Fruit fly (Drosophila melanogaster) whole organism, wandering third instar larva: Measurements from ENCODE around the gene CG7182.

ENCODE experiments used
- dl ChIP-seq, 2 experiments: fragments of 175-275, 200-275 bp in 1 of 2; fragments of 200-275 bp in 1 of 2; sonication (Bioruptor generic); optimal IDR thresholded peaks; lab custom pipeline; 2018; ENCODE audit warnings: mild to moderate bottlenecking in 2 of 2, missing biosample characterization in 2 of 2, missing genetic modification characterization in 2 of 2, moderate library complexity in 2 of 2; ENCODE audit not compliant: partially characterized antibody in 2 of 2, insufficient read depth in 1 of 2
- fru ChIP-seq: fragments of 200-800 bp; sonication (Bioruptor generic); optimal IDR thresholded peaks from 3 replicates; lab custom pipeline; 2016; ENCODE audit warnings: missing biosample characterization, mild to moderate bottlenecking, missing genetic modification characterization
- sage ChIP-seq: fragments of 200-800 bp; sonication (Bioruptor generic); optimal IDR thresholded peaks from 2 replicates; lab custom pipeline; 2016; ENCODE audit warnings: missing biosample characterization, mild to moderate bottlenecking, missing genetic modification characterization

DNA sequence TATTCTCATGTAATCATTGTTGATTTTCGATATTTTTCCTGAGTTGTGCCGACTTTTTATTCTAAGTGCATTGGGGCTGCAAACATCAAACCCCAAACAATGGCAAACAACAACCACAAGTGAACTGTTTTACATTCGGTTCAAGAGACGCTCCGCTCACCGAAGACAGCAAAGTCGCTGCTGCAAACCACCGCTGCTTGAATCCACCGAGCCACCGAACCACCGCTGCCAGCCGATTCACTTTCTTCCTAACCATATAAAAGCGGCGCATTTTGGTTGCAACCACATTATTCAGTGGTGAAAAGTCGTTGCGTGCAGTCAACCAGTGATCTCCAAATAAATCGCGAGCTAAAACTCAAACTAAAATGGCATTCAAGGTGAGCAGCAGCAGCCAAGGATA, 9.8 kb downstream of the CG7182 start, which contains the start of gene Cpr66Cb:
- TF ChIP-seq fru (no peak), sage (no peak), dl (GFP tag; optimal IDR thresholded peaks at IDR 0.05; lab: Kevin White, UChicago; ENCODE audit: insufficient read depth in 1 of 2, partially characterized antibody in 2 of 2) (no peak)
